Fruit fly (Drosophila melanogaster) Kc167 (cell line): ENCODE results near the gene Mrtf.

Source experiments
- Sin3A ChIP-seq: fragments of >200 bp; optimal IDR thresholded peaks from 2 replicates; lab custom pipeline; 2018; ENCODE audit warnings: missing external identifiers
- h ChIP-seq: fragments of >200 bp; optimal IDR thresholded peaks from 3 replicates; lab custom pipeline; 2018; ENCODE audit warnings: missing external identifiers

DNA sequence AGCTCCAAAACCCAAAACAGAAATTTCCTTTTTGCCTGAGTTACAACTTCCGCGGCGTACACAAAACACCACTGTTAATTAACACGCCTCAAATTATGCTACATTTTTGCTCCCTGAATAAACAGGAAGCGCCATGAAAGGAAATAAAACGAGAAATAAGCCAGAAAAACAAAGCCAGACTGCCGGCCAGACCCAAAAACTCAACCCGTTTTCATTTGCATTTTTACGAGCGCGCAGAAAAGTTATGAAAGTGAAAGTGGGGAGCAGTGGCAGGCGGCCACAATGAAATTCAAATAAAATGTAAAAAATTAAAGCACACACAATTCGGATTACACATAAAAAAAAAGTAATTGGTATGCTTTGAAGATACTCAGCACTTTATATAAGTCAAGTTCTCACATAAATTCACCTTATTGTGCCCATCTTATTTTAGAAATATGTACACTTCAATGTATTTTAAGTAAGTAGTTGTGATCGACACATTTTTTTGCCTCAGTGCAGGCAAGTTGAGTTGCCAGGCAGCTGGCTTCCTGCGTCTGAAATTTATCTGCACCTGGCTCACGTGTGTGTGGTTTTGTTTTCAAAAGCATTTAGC lies 29.1 kb upstream of the Mrtf start:
- TF ChIP-seq h (lab: Kevin White, UChicago) (no peak), Sin3A (lab: Kevin White, UChicago) (no peak)
